Worm (Caenorhabditis elegans) whole organism, L1 larva: ENCODE measurements around the gene rpi-2.

ENCODE experiments used
- C34B4.2 ChIP-seq: sonication (generic microtip); optimal IDR thresholded peaks from 2 replicates; lab custom pipeline; 2017; ENCODE audit warnings: mild to moderate bottlenecking, missing genetic modification characterization, missing compliant biosample characterization
- F16B12.6 ChIP-seq: fragments of 150-350 bp; optimal IDR thresholded peaks from 2 replicates; lab custom pipeline; 2014; ENCODE audit warnings: missing biosample characterization, missing genetic modification characterization
- aha-1 ChIP-seq: fragments of 150-350 bp; optimal IDR thresholded peaks from 2 replicates; lab custom pipeline; 2014; ENCODE audit warnings: missing biosample characterization, missing genetic modification characterization
- ceh-8 ChIP-seq: fragments of 200-800 bp; sonication (Bioruptor generic); optimal IDR thresholded peaks from 2 replicates; lab custom pipeline; 2018; ENCODE audit warnings: mild to moderate bottlenecking, missing genetic modification characterization, moderate library complexity, missing compliant biosample characterization
- dsc-1 ChIP-seq: sonication (generic microtip); optimal IDR thresholded peaks from 2 replicates; lab custom pipeline; 2016; ENCODE audit warnings: mild to moderate bottlenecking, missing genetic modification characterization, missing compliant biosample characterization
- egl-27 ChIP-seq, 2 experiments: fragments of 150-350 bp in 1 of 2; sonication (generic microtip); optimal IDR thresholded peaks; 3 replicates each; lab custom pipeline; 2017 to 2018; ENCODE audit warnings: missing biosample characterization in 2 of 2, missing genetic modification characterization in 2 of 2, missing genetic modification reagents in 2 of 2
- isw-1 ChIP-seq: fragments of 200-800 bp; sonication (Bioruptor generic); IDR thresholded peaks from 2 replicates; pipeline ENCODE4 v1.3.6; 2022; ENCODE audit warnings: missing genetic modification characterization, missing compliant biosample characterization
- lin-15B ChIP-seq: fragments of 150-350 bp; sonication (generic microtip); optimal IDR thresholded peaks from 3 replicates; lab custom pipeline; 2014; ENCODE audit warnings: missing biosample characterization, missing genetic modification characterization
- mdl-1 ChIP-seq, 2 experiments: fragments of 150-350 bp; optimal IDR thresholded peaks; 2 replicates each; lab custom pipeline; 2014 to 2017; ENCODE audit warnings: missing biosample characterization in 2 of 2, missing genetic modification characterization in 2 of 2, inconsistent platforms in 1 of 2
- nhr-47 ChIP-seq: sonication (generic microtip); optimal IDR thresholded peaks from 2 replicates; lab custom pipeline; 2016; ENCODE audit warnings: mild to moderate bottlenecking, missing genetic modification characterization, moderate library complexity, missing compliant biosample characterization
- nhr-84 ChIP-seq: sonication (generic microtip); optimal IDR thresholded peaks from 2 replicates; lab custom pipeline; 2017; ENCODE audit warnings: missing biosample characterization, missing genetic modification characterization
- nhr-85 ChIP-seq: sonication (generic microtip); peaks from one replicate; lab custom pipeline; 2016; ENCODE audit warnings: missing genetic modification characterization, inconsistent platforms, missing compliant biosample characterization
- rnt-1 ChIP-seq: sonication (generic microtip); optimal IDR thresholded peaks from 2 replicates; lab custom pipeline; 2016; ENCODE audit warnings: mild to moderate bottlenecking, missing genetic modification characterization, moderate library complexity, missing compliant biosample characterization
- skn-1 ChIP-seq: fragments of 150-350 bp; optimal IDR thresholded peaks from 2 replicates; lab custom pipeline; 2014; ENCODE audit warnings: missing biosample characterization, missing genetic modification characterization
- snu-23 ChIP-seq: sonication (generic microtip); optimal IDR thresholded peaks from 2 replicates; lab custom pipeline; 2016; ENCODE audit warnings: missing genetic modification characterization, missing compliant biosample characterization
- sox-4 ChIP-seq: sonication (generic microtip); optimal IDR thresholded peaks from 2 replicates; lab custom pipeline; 2016; ENCODE audit warnings: missing genetic modification characterization, missing compliant biosample characterization
- sptf-1 ChIP-seq: fragments of 150-350 bp; optimal IDR thresholded peaks from 2 replicates; lab custom pipeline; 2014; ENCODE audit warnings: missing biosample characterization, missing genetic modification characterization
- unc-130 ChIP-seq: fragments of 150-350 bp; optimal IDR thresholded peaks from 2 replicates; lab custom pipeline; 2017; ENCODE audit warnings: missing biosample characterization, missing genetic modification characterization, inconsistent platforms
- unc-30 ChIP-seq: sonication (generic microtip); optimal IDR thresholded peaks from 2 replicates; lab custom pipeline; 2017; ENCODE audit warnings: missing biosample characterization, missing genetic modification characterization
- unc-98 ChIP-seq: fragments of 200-800 bp; sonication (Bioruptor generic); IDR thresholded peaks from 2 replicates; pipeline ENCODE4 v1.3.6; 2022; ENCODE audit warnings: missing genetic modification characterization, missing compliant biosample characterization
- vab-15 ChIP-seq: sonication (generic microtip); optimal IDR thresholded peaks from 2 replicates; lab custom pipeline; 2017; ENCODE audit warnings: missing genotype, mild to moderate bottlenecking, missing genetic modification characterization, missing compliant biosample characterization
- zip-4 ChIP-seq: fragments of 200-800 bp; sonication (Bioruptor generic); optimal IDR thresholded peaks from 2 replicates; lab custom pipeline; 2018; ENCODE audit warnings: mild to moderate bottlenecking, missing genetic modification characterization, moderate library complexity, missing compliant biosample characterization

rpi-2 gene

DNA sequence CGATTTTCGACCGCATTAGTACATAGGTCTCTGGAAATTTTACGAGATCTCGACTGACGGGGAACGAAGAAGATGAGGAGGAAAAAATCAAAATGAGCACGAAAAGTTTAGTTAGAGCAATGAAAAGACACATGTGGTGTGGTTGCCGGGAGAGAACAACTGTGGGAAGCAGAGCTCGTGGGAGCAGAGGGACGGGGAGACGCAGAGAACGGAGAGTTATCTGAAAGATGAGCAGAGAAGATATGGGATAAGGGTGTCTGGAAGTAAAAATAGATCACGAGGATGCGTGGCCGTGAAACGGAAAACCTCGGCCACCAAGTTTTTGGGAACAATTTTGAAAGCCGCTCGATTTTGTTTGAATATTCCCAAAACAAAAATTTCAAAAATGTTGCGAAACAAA, 50.5 kb downstream of the rpi-2 start, which contains the start of gene Y41D4A.7 (continued):
- TF ChIP-seq nhr-47 (tag; lab: Kevin White, UChicago), result no peak
- TF ChIP-seq mdl-1 (tag; optimal IDR thresholded peaks at IDR 0.05; lab: Kevin White, UChicago), result peak in 1 of 2 experiments; percentile 36
- TF ChIP-seq snu-23 (GFP tag; lab: Kevin White, UChicago), result peak; percentile 49
- peak; percentile 88 for TF ChIP-seq rnt-1
- no peak for TF ChIP-seq zip-4 (GFP tag; lab: Kevin White, UChicago)
- no peak for TF ChIP-seq lin-15B (tag; lab: Kevin White, UChicago)
- TF ChIP-seq unc-98, result peak; percentile 35; the same call in 1 of the 2 replicates
- TF ChIP-seq ceh-8, result no peak
- no peak for TF ChIP-seq nhr-85 (tag; lab: Kevin White, UChicago)
- TF ChIP-seq unc-30 (tag; lab: Kevin White, UChicago), result no peak
- no peak for TF ChIP-seq skn-1
- no peak for TF ChIP-seq C34B4.2 (tag; lab: Kevin White, UChicago)
- TF ChIP-seq dsc-1 (tag; lab: Kevin White, UChicago), result peak; percentile 46
- no peak for TF ChIP-seq sox-4 (tag; lab: Kevin White, UChicago)
- no peak for TF ChIP-seq vab-15 (tag; lab: Kevin White, UChicago)
- no peak for TF ChIP-seq F16B12.6
- TF ChIP-seq, all 84 proteins: peak for 18

DNA sequence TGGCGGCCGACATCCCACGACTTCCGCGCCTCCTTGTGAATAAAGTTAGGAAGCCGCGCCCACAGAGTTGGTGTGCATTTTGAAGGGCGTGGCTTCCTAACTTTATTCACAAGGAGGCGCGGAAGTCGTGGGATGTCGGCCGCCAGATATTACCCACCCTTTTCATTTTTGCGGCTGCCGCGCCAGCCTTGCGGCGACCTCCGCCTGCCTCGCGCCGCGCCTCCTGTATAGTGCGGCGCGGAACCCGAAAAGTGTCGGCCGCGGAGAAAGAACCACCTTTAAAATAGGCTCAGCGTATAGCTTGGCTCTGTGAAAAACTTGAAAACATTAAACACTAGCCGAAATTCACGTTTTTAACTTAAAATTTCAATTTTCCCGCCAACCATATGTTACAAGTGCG, 52.4 kb downstream of the rpi-2 start:
- TF ChIP-seq sptf-1 (tag; lab: Kevin White, UChicago) (no peak), nhr-84 (tag; lab: Kevin White, UChicago) (no peak), ceh-8 (no peak), isw-1 (GFP tag; lab: Robert Waterston, UW) (no peak), aha-1 (tag; lab: Kevin White, UChicago) (no peak), egl-27 (tag; optimal IDR thresholded peaks at IDR 0.05; lab: Kevin White, UChicago) (no peak), unc-130 (tag; lab: Kevin White, UChicago) (no peak)
